Worm (Caenorhabditis elegans) whole organism, L2 larva: ENCODE measurements around the gene trf-1.
A peak's percentile ranks its signal among the peaks of the same experiment; 100 is the strongest.

Source experiments
- C34F6.9 ChIP-seq: fragments of 150-350 bp; optimal IDR thresholded peaks from 2 replicates; lab custom pipeline; 2014; ENCODE audit warnings: missing biosample characterization, missing genetic modification characterization
- R02D3.7 ChIP-seq: fragments of 150-350 bp; optimal IDR thresholded peaks from 2 replicates; lab custom pipeline; 2014; ENCODE audit warnings: missing biosample characterization, missing genetic modification characterization
- Y55F3AM.14 ChIP-seq: fragments of 200-800 bp; sonication (Bioruptor generic); optimal IDR thresholded peaks from 2 replicates; lab custom pipeline; 2018; ENCODE audit warnings: mild to moderate bottlenecking, missing genetic modification characterization, missing compliant biosample characterization
- alr-1 ChIP-seq: fragments of 150-350 bp; optimal IDR thresholded peaks from 2 replicates; lab custom pipeline; 2014; ENCODE audit warnings: missing biosample characterization, missing genetic modification characterization
- aly-2 ChIP-seq: fragments of 150-350 bp; optimal IDR thresholded peaks from 2 replicates; lab custom pipeline; 2014; ENCODE audit warnings: missing biosample characterization, missing genetic modification characterization
- ama-1 ChIP-seq: fragments of 150-350 bp; optimal IDR thresholded peaks from 2 replicates; lab custom pipeline; 2018; ENCODE audit warnings: inconsistent platforms
- ceh-16 ChIP-seq: fragments of 150-350 bp; optimal IDR thresholded peaks from 2 replicates; lab custom pipeline; 2014; ENCODE audit warnings: missing biosample characterization, missing genetic modification characterization
- ceh-82 ChIP-seq: fragments of 150-350 bp; optimal IDR thresholded peaks from 2 replicates; lab custom pipeline; 2014; ENCODE audit warnings: missing biosample characterization, missing genetic modification characterization
- crh-2 ChIP-seq: sonication (generic microtip); optimal IDR thresholded peaks from 2 replicates; lab custom pipeline; 2017; ENCODE audit warnings: missing biosample characterization, missing genetic modification characterization
- egl-27 ChIP-seq: sonication (generic microtip); optimal IDR thresholded peaks from 3 replicates; lab custom pipeline; 2017; ENCODE audit warnings: missing biosample characterization, missing genetic modification reagents, missing genetic modification characterization
- elt-1 ChIP-seq: fragments of 150-350 bp; optimal IDR thresholded peaks from 2 replicates; lab custom pipeline; 2014; ENCODE audit warnings: missing biosample characterization, missing genetic modification characterization
- fos-1 ChIP-seq: fragments of 150-350 bp; optimal IDR thresholded peaks from 2 replicates; lab custom pipeline; 2014; ENCODE audit warnings: missing biosample characterization, missing genetic modification characterization
- gmeb-1 ChIP-seq: fragments of 150-350 bp; optimal IDR thresholded peaks from 2 replicates; lab custom pipeline; 2014; ENCODE audit warnings: missing biosample characterization, missing genetic modification characterization
- lin-11 ChIP-seq: fragments of 150-350 bp; sonication (generic microtip); optimal IDR thresholded peaks from 2 replicates; lab custom pipeline; 2014; ENCODE audit warnings: missing biosample characterization, missing genetic modification characterization, inconsistent platforms, mixed read lengths
- lsy-2 ChIP-seq, 2 experiments: fragments of 150-350 bp in 1 of 2; sonication (generic microtip) in 1 of 2; optimal IDR thresholded peaks; 2 replicates each; lab custom pipeline; 2014 to 2017; ENCODE audit warnings: missing biosample characterization in 2 of 2, missing genetic modification characterization in 2 of 2
- mab-5 ChIP-seq: fragments of 150-350 bp; optimal IDR thresholded peaks from 2 replicates; lab custom pipeline; 2014; ENCODE audit warnings: missing biosample characterization, missing genetic modification characterization
- mdl-1 ChIP-seq, 2 experiments: fragments of 150-350 bp in 1 of 2; sonication (generic microtip) in 1 of 2; optimal IDR thresholded peaks; 2 replicates each; lab custom pipeline; 2017; ENCODE audit warnings: missing biosample characterization in 2 of 2, missing genetic modification characterization in 2 of 2
- nhr-11 ChIP-seq: fragments of 150-350 bp; optimal IDR thresholded peaks from 2 replicates; lab custom pipeline; 2014; ENCODE audit warnings: missing biosample characterization, missing genetic modification characterization
- nhr-237 ChIP-seq: fragments of 150-350 bp; optimal IDR thresholded peaks from 2 replicates; lab custom pipeline; 2014; ENCODE audit warnings: missing biosample characterization, missing genetic modification characterization
- nhr-25 ChIP-seq: fragments of 150-350 bp; sonication (generic microtip); optimal IDR thresholded peaks from 3 replicates; lab custom pipeline; 2014; ENCODE audit warnings: missing biosample characterization, missing genetic modification characterization
- peb-1 ChIP-seq: fragments of 150-350 bp; optimal IDR thresholded peaks from 2 replicates; lab custom pipeline; 2014; ENCODE audit warnings: missing biosample characterization, missing genetic modification characterization
- sem-4 ChIP-seq: fragments of 150-350 bp; optimal IDR thresholded peaks from 2 replicates; lab custom pipeline; 2014; ENCODE audit warnings: missing biosample characterization, missing genetic modification reagents, missing genetic modification characterization
- skn-1 ChIP-seq: sonication (generic microtip); optimal IDR thresholded peaks from 2 replicates; lab custom pipeline; 2017; ENCODE audit warnings: missing biosample characterization, missing genetic modification characterization
- snpc-4 ChIP-seq: fragments of 150-350 bp; optimal IDR thresholded peaks from 2 replicates; lab custom pipeline; 2014; ENCODE audit warnings: missing biosample characterization, missing genetic modification characterization
- unc-55 ChIP-seq: fragments of 150-350 bp; sonication (generic microtip); optimal IDR thresholded peaks from 3 replicates; lab custom pipeline; 2014; ENCODE audit warnings: missing biosample characterization, missing genetic modification reagents, missing genetic modification characterization
- unc-62 ChIP-seq: fragments of 150-350 bp; optimal IDR thresholded peaks from 2 replicates; lab custom pipeline; 2014; ENCODE audit warnings: missing biosample characterization, missing genetic modification reagents, missing genetic modification characterization
- zag-1 ChIP-seq: fragments of 150-350 bp; optimal IDR thresholded peaks from 2 replicates; lab custom pipeline; 2014; ENCODE audit warnings: missing biosample characterization, missing genetic modification characterization

trf-1 gene

ce11 chrIII:13423414-13423813 is 6.8 kb upstream of the trf-1 start, which contains the start of gene exo-1 (continued):
- peak; percentile 91 for TF ChIP-seq gmeb-1 (tag; lab: Kevin White, UChicago)

ce11 chrIII:13426036-13426435 is 4.2 kb upstream of the trf-1 start, which contains the start of gene cope-1:
TSS of gene cope-1 (plus strand) at chrIII:13426264.
- TF ChIP-seq unc-55 (GFP tag; lab: Kevin White, UChicago) (peak; percentile 25), C34F6.9 (tag; lab: Kevin White, UChicago) (peak; percentile 51), nhr-25 (tag; lab: Kevin White, UChicago) (no peak), gmeb-1 (tag; lab: Kevin White, UChicago) (peak; percentile 56), lsy-2 (tag; optimal IDR thresholded peaks at IDR 0.05; lab: Kevin White, UChicago) (peak in 1 of 2 experiments; percentile 62), crh-2 (tag; lab: Kevin White, UChicago) (peak; percentile 75)
- TF ChIP-seq, all 48 proteins: peak for 5

ce11 chrIII:13427817-13428216 is 2.4 kb upstream of the trf-1 start:
- TF ChIP-seq unc-62 (no peak), nhr-11 (tag; lab: Kevin White, UChicago) (no peak)

- TF ChIP-seq mab-5 (tag; lab: Kevin White, UChicago) (no peak), nhr-11 (tag; lab: Kevin White, UChicago) (no peak), ama-1 (lab: Kevin White, UChicago) (no peak), sem-4 (tag; lab: Kevin White, UChicago) (no peak), nhr-237 (tag; lab: Kevin White, UChicago) (no peak), lsy-2 (tag; optimal IDR thresholded peaks at IDR 0.05; lab: Kevin White, UChicago) (no peak), C34F6.9 (tag; lab: Kevin White, UChicago) (no peak), ceh-16 (tag; lab: Kevin White, UChicago) (no peak), fos-1 (no peak), Y55F3AM.14 (GFP tag; lab: Kevin White, UChicago) (no peak), mdl-1 (tag; optimal IDR thresholded peaks at IDR 0.05; lab: Kevin White, UChicago) (no peak), peb-1 (tag; lab: Kevin White, UChicago) (no peak), zag-1 (no peak), unc-55 (GFP tag; lab: Kevin White, UChicago) (no peak), ceh-82 (no peak)
Observed at ce11 chrIII:13429668-13430067, 594 bp upstream of the trf-1 start, which contains the start of gene bli-5. TSS of gene bli-5 (minus strand) at chrIII:13429768.

ce11 chrIII:13434404-13434803 is 4.1 kb downstream of the trf-1 start, which contains the start of gene F45G2.7:
TSS of gene F45G2.7 (minus strand) at chrIII:13434504.
- TF ChIP-seq unc-55 (GFP tag; lab: Kevin White, UChicago) (no peak), ceh-16 (tag; lab: Kevin White, UChicago) (no peak), R02D3.7 (tag; lab: Kevin White, UChicago) (no peak), C34F6.9 (tag; lab: Kevin White, UChicago) (no peak), Y55F3AM.14 (GFP tag; lab: Kevin White, UChicago) (no peak), alr-1 (tag; lab: Kevin White, UChicago) (no peak), gmeb-1 (tag; lab: Kevin White, UChicago) (no peak), unc-62 (no peak), egl-27 (tag; lab: Kevin White, UChicago) (no peak), skn-1 (no peak), mdl-1 (tag; optimal IDR thresholded peaks at IDR 0.05; lab: Kevin White, UChicago) (no peak)

- TF ChIP-seq aly-2 (tag; lab: Kevin White, UChicago) (no peak), mdl-1 (tag; optimal IDR thresholded peaks at IDR 0.05; lab: Kevin White, UChicago) (no peak), zag-1 (no peak), ceh-82 (no peak), ceh-16 (tag; lab: Kevin White, UChicago) (no peak), egl-27 (tag; lab: Kevin White, UChicago) (no peak), R02D3.7 (tag; lab: Kevin White, UChicago) (no peak), lin-11 (tag; lab: Kevin White, UChicago) (no peak), snpc-4 (tag; lab: Kevin White, UChicago) (no peak), unc-62 (no peak)
- TF ChIP-seq, all 48 proteins: peak for 0
Observed at ce11 chrIII:13435570-13435969, 5.3 kb downstream of the trf-1 start, which contains the start of gene F45G2.8. TSS of gene F45G2.8 (minus strand) at chrIII:13435670.

- TF ChIP-seq elt-1 (tag; lab: Kevin White, UChicago), result no peak
- TF ChIP-seq ceh-82, result no peak
Observed at ce11 chrIII:13436843-13437242, 6.6 kb downstream of the trf-1 start, which contains the start of gene F45G2.9. TSS of gene F45G2.9 (minus strand) at chrIII:13436943.
